Worm (Caenorhabditis elegans): ENCODE data around the gene orc-1.

orc-1 gene

DNA sequence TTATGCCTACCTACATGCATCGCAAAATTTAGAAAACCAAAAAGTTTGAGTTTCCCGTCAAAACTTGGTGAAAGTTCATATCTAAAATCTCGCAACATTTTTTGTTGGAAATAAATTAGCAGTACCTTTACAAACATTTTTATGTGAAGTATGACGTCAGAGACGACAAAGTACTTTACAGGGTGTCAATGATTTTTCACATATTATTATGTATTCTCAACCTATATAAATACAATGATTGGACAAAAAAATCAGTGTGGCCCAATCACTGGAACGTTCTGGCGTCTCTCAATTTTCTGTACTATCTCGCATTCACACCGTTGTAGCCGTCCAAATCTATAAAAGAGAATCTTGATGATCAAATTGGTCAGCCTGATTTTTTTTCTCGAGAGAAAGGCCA is 51.4 kb downstream of the orc-1 start, which contains the start of the genes Y39A1A.18 and fmo-3:
Y39A1A.18 (minus strand) TSS at position 192 of the 400 bp plus-strand sequence.
fmo-3 (plus strand) TSS at position 388 of the 400 bp plus-strand sequence.
- TF ChIP-seq tra-4 (tag; optimal IDR thresholded peaks at IDR 0.05): no peak
- no peak for TF ChIP-seq F13C5.2 (tag; optimal IDR thresholded peaks at IDR 0.05)
- no peak for TF ChIP-seq hnd-1 (tag; optimal IDR thresholded peaks at IDR 0.05)
- TF ChIP-seq hmg-4 (GFP tag; optimal IDR thresholded peaks at IDR 0.05): no peak
- no peak for TF ChIP-seq ets-7 (tag; optimal IDR thresholded peaks at IDR 0.05)
- no peak for TF ChIP-seq ceh-36 (tag; optimal IDR thresholded peaks at IDR 0.05)
- no peak for TF ChIP-seq pes-1 (GFP tag; IDR thresholded peaks at IDR 0.05)
